Worm (Caenorhabditis elegans): ENCODE data around the gene F37C12.14.
A peak's percentile ranks its signal among the peaks of the same experiment; 100 is the strongest.

F37C12.14 gene

ce11 chrIII:7223029-7223428 is 37.7 kb upstream of the F37C12.14 start, which contains the start of gene der-2:
TSS of gene der-2 (minus strand) at chrIII:7223129.
- TF ChIP-seq ceh-6 (GFP tag; optimal IDR thresholded peaks at IDR 0.05) (no peak), ama-1 (optimal IDR thresholded peaks at IDR 0.05) (no peak), nfya-1 (tag; optimal IDR thresholded peaks at IDR 0.05) (no peak), madf-2 (tag; optimal IDR thresholded peaks at IDR 0.05) (no peak), sox-2 (GFP tag; IDR thresholded peaks at IDR 0.05) (no peak), F13H6.1 (tag; optimal IDR thresholded peaks at IDR 0.05) (no peak), rnt-1 (tag; optimal IDR thresholded peaks at IDR 0.05) (no peak), lin-11 (tag; optimal IDR thresholded peaks at IDR 0.05) (no peak), ceh-14 (tag; optimal IDR thresholded peaks at IDR 0.05) (no peak), pat-9 (tag; optimal IDR thresholded peaks at IDR 0.05) (no peak), ceh-18 (tag; optimal IDR thresholded peaks at IDR 0.05) (no peak), eyg-1 (tag; optimal IDR thresholded peaks at IDR 0.05) (no peak), unc-86 (tag; optimal IDR thresholded peaks at IDR 0.05) (no peak), ceh-48 (tag; optimal IDR thresholded peaks at IDR 0.05) (no peak), ztf-16 (tag; optimal IDR thresholded peaks at IDR 0.05) (no peak), pqm-1 (tag; optimal IDR thresholded peaks at IDR 0.05) (no peak), pha-2 (tag; optimal IDR thresholded peaks at IDR 0.05) (no peak), gmeb-2 (tag; optimal IDR thresholded peaks at IDR 0.05) (no peak), pros-1 (tag; optimal IDR thresholded peaks at IDR 0.05) (no peak)

- TF ChIP-seq ceh-6 (GFP tag; optimal IDR thresholded peaks at IDR 0.05) (no peak), dve-1 (tag; optimal IDR thresholded peaks at IDR 0.05) (no peak)
These were observed 35.7 kb upstream of the F37C12.14 start for ce11 chrIII:7221103-7221502.

ce11 chrIII:7216924-7217521 is 31.6 kb upstream of the F37C12.14 start:
- TF ChIP-seq ceh-19 (GFP tag; optimal IDR thresholded peaks at IDR 0.05) (no peak), syd-9 (tag; optimal IDR thresholded peaks at IDR 0.05) (no peak), rnt-1 (tag; optimal IDR thresholded peaks at IDR 0.05) (peak; percentile 78), ets-4 (tag; optimal IDR thresholded peaks at IDR 0.05) (no peak), ceh-18 (tag; optimal IDR thresholded peaks at IDR 0.05) (peak; percentile 92), pha-2 (tag; optimal IDR thresholded peaks at IDR 0.05) (no peak), Y22D7AL.16 (tag; optimal IDR thresholded peaks at IDR 0.05) (no peak), elt-4 (tag; optimal IDR thresholded peaks at IDR 0.05) (no peak), fax-1 (tag; optimal IDR thresholded peaks at IDR 0.05) (no peak), zip-5 (tag; optimal IDR thresholded peaks at IDR 0.05) (no peak), K09A11.1 (tag; optimal IDR thresholded peaks at IDR 0.05; ENCODE audit: insufficient read depth) (no peak), hlh-13 (GFP tag; optimal IDR thresholded peaks at IDR 0.05) (no peak), C38D4.7 (GFP tag; optimal IDR thresholded peaks at IDR 0.05) (no peak), ztf-16 (tag; optimal IDR thresholded peaks at IDR 0.05) (no peak), hlh-15 (tag; optimal IDR thresholded peaks at IDR 0.05) (no peak), pros-1 (tag; optimal IDR thresholded peaks at IDR 0.05) (no peak), lin-11 (tag; optimal IDR thresholded peaks at IDR 0.05) (no peak), madf-2 (tag; optimal IDR thresholded peaks at IDR 0.05) (no peak), sox-4 (tag; optimal IDR thresholded peaks at IDR 0.05) (no peak), fkh-10 (GFP tag; optimal IDR thresholded peaks at IDR 0.05) (no peak), ceh-2 (tag; optimal IDR thresholded peaks at IDR 0.05) (no peak), unc-55 (GFP tag; optimal IDR thresholded peaks at IDR 0.05) (peak; percentile 88), pqm-1 (tag; optimal IDR thresholded peaks at IDR 0.05) (no peak), tbx-7 (tag; optimal IDR thresholded peaks at IDR 0.05) (no peak), elt-2 (tag; optimal IDR thresholded peaks at IDR 0.05) (no peak), che-1 (tag; optimal IDR thresholded peaks at IDR 0.05) (no peak), nfya-1 (tag; optimal IDR thresholded peaks at IDR 0.05) (peak; percentile 46), ceh-22 (tag; optimal IDR thresholded peaks at IDR 0.05) (no peak), ceh-6 (GFP tag; optimal IDR thresholded peaks at IDR 0.05) (no peak), ceh-31 (tag; optimal IDR thresholded peaks at IDR 0.05) (no peak), pha-4 (tag; optimal IDR thresholded peaks at IDR 0.05) (no peak), ceh-24 (tag; optimal IDR thresholded peaks at IDR 0.05) (no peak), F13H6.1 (tag; optimal IDR thresholded peaks at IDR 0.05) (no peak), K02D7.2 (tag; optimal IDR thresholded peaks at IDR 0.05) (no peak), ref-2 (tag; optimal IDR thresholded peaks at IDR 0.05) (no peak), ceh-34 (tag; optimal IDR thresholded peaks at IDR 0.05) (peak; percentile 6), odd-2 (tag; optimal IDR thresholded peaks at IDR 0.05) (no peak), hlh-30 (tag; optimal IDR thresholded peaks at IDR 0.05; ENCODE audit: insufficient read depth) (no peak), hlh-6 (tag; optimal IDR thresholded peaks at IDR 0.05) (no peak)

Data from whole organism, late embryonic.